Worm (Caenorhabditis elegans) whole organism, young adult: Measurements from ENCODE around the gene best-19.

Experiments
- C06A6.2 ChIP-seq: fragments of 200-800 bp; sonication (Bioruptor generic); conservative IDR thresholded peaks from 2 replicates; pipeline ENCODE4 v1.3.6; 2022; ENCODE audit warnings: missing genetic modification characterization, missing compliant biosample characterization
- C17E4.6 ChIP-seq: fragments of 200-800 bp; sonication (Bioruptor generic); IDR thresholded peaks from 2 replicates; pipeline ENCODE4 v1.3.6; 2022; ENCODE audit warnings: missing genetic modification reagents, missing genetic modification characterization, missing compliant biosample characterization
- Y79H2A.3 ChIP-seq: fragments of 200-800 bp; sonication (Bioruptor generic); conservative IDR thresholded peaks from 2 replicates; pipeline ENCODE4 v1.3.6; 2022; ENCODE audit warnings: missing genetic modification reagents, missing genetic modification characterization, missing compliant biosample characterization
- ama-1 ChIP-seq, 3 experiments: fragments of 150-350 bp in 1 of 3; sonication (generic microtip) in 2 of 3; optimal IDR thresholded peaks; 2 replicates each; lab custom pipeline; 2014 to 2018; ENCODE audit warnings: missing biosample characterization in 2 of 3, missing genetic modification characterization in 2 of 3, missing genetic modification reagents in 2 of 3
- ceh-58 ChIP-seq: fragments of 200-800 bp; sonication (Bioruptor generic); IDR thresholded peaks from 2 replicates; pipeline ENCODE4 v1.3.6; 2022; ENCODE audit warnings: missing genetic modification characterization, missing compliant biosample characterization
- egl-18 ChIP-seq: fragments of 200-800 bp; sonication (Bioruptor generic); IDR thresholded peaks from 2 replicates; pipeline ENCODE4 v1.3.6; 2022; ENCODE audit warnings: missing genetic modification reagents, missing genetic modification characterization, missing compliant biosample characterization

- TF ChIP-seq egl-18 (GFP tag; lab: Robert Waterston, UW) (no peak), C17E4.6 (GFP tag; lab: Robert Waterston, UW) (no peak), Y79H2A.3 (GFP tag; lab: Robert Waterston, UW) (no peak), ama-1 (optimal IDR thresholded peaks at IDR 0.05; lab: Kevin White, UChicago) (no peak), ama-1 (GFP tag; optimal IDR thresholded peaks at IDR 0.05; lab: Kevin White, UChicago) (no peak), C06A6.2 (GFP tag; lab: Robert Waterston, UW) (no peak), ceh-58 (GFP tag; lab: Robert Waterston, UW) (no peak)
These were observed 10.1 kb upstream of the best-19 start, which contains the start of gene srh-282 for ce11 chrIV:273299-273698.
